Worm (Caenorhabditis elegans) whole organism, L2 larva: ENCODE measurements around the gene gsp-2.

ENCODE experiments used
- C34F6.9 ChIP-seq: fragments of 150-350 bp; optimal IDR thresholded peaks from 2 replicates; lab custom pipeline; 2014; ENCODE audit warnings: missing biosample characterization, missing genetic modification characterization
- R02D3.7 ChIP-seq: fragments of 150-350 bp; optimal IDR thresholded peaks from 2 replicates; lab custom pipeline; 2014; ENCODE audit warnings: missing biosample characterization, missing genetic modification characterization
- ZK546.5 ChIP-seq: sonication (generic microtip); optimal IDR thresholded peaks from 2 replicates; lab custom pipeline; 2017; ENCODE audit warnings: missing biosample characterization, missing genetic modification characterization
- ama-1 ChIP-seq: fragments of 150-350 bp; optimal IDR thresholded peaks from 2 replicates; lab custom pipeline; 2018; ENCODE audit warnings: inconsistent platforms
- blmp-1 ChIP-seq: sonication (generic microtip); optimal IDR thresholded peaks from 2 replicates; lab custom pipeline; 2017; ENCODE audit warnings: missing genetic modification characterization, mild to moderate bottlenecking, missing compliant biosample characterization, antibody characterized with exemption, moderate library complexity; ENCODE audit not compliant: insufficient read depth
- ceh-82 ChIP-seq: fragments of 150-350 bp; optimal IDR thresholded peaks from 2 replicates; lab custom pipeline; 2014; ENCODE audit warnings: missing biosample characterization, missing genetic modification characterization
- crh-2 ChIP-seq: sonication (generic microtip); optimal IDR thresholded peaks from 2 replicates; lab custom pipeline; 2017; ENCODE audit warnings: missing biosample characterization, missing genetic modification characterization
- egl-27 ChIP-seq: sonication (generic microtip); optimal IDR thresholded peaks from 3 replicates; lab custom pipeline; 2017; ENCODE audit warnings: missing biosample characterization, missing genetic modification reagents, missing genetic modification characterization
- elt-3 ChIP-seq: sonication (generic microtip); optimal IDR thresholded peaks from 2 replicates; lab custom pipeline; 2017; ENCODE audit warnings: missing biosample characterization, missing genetic modification characterization
- fos-1 ChIP-seq: fragments of 150-350 bp; optimal IDR thresholded peaks from 2 replicates; lab custom pipeline; 2014; ENCODE audit warnings: missing biosample characterization, missing genetic modification characterization
- gmeb-1 ChIP-seq: fragments of 150-350 bp; optimal IDR thresholded peaks from 2 replicates; lab custom pipeline; 2014; ENCODE audit warnings: missing biosample characterization, missing genetic modification characterization
- mab-5 ChIP-seq: fragments of 150-350 bp; optimal IDR thresholded peaks from 2 replicates; lab custom pipeline; 2014; ENCODE audit warnings: missing biosample characterization, missing genetic modification characterization
- nhr-11 ChIP-seq: fragments of 150-350 bp; optimal IDR thresholded peaks from 2 replicates; lab custom pipeline; 2014; ENCODE audit warnings: missing biosample characterization, missing genetic modification characterization
- nhr-12 ChIP-seq: fragments of 150-350 bp; optimal IDR thresholded peaks from 2 replicates; lab custom pipeline; 2014; ENCODE audit warnings: missing biosample characterization, missing genetic modification characterization
- nhr-237 ChIP-seq: fragments of 150-350 bp; optimal IDR thresholded peaks from 2 replicates; lab custom pipeline; 2014; ENCODE audit warnings: missing biosample characterization, missing genetic modification characterization
- nhr-25 ChIP-seq: fragments of 150-350 bp; sonication (generic microtip); optimal IDR thresholded peaks from 3 replicates; lab custom pipeline; 2014; ENCODE audit warnings: missing biosample characterization, missing genetic modification characterization
- peb-1 ChIP-seq: fragments of 150-350 bp; optimal IDR thresholded peaks from 2 replicates; lab custom pipeline; 2014; ENCODE audit warnings: missing biosample characterization, missing genetic modification characterization
- skn-1 ChIP-seq: sonication (generic microtip); optimal IDR thresholded peaks from 2 replicates; lab custom pipeline; 2017; ENCODE audit warnings: missing biosample characterization, missing genetic modification characterization
- sma-9 ChIP-seq, 2 experiments: fragments of 150-350 bp in 1 of 2; sonication (generic microtip) in 1 of 2; optimal IDR thresholded peaks; 2 replicates each; lab custom pipeline; 2014 to 2016; ENCODE audit warnings: missing genetic modification characterization in 2 of 2, mild to moderate bottlenecking in 1 of 2, missing biosample characterization in 1 of 2, missing compliant biosample characterization in 1 of 2, missing genetic modification reagents in 1 of 2, moderate library complexity in 1 of 2
- zag-1 ChIP-seq: fragments of 150-350 bp; optimal IDR thresholded peaks from 2 replicates; lab custom pipeline; 2014; ENCODE audit warnings: missing biosample characterization, missing genetic modification characterization

The gsp-2 gene

ce11 chrIII:7387359-7387758 lies 51.0 kb downstream of the gsp-2 start (continued):
- TF ChIP-seq nhr-11 (tag; lab: Kevin White, UChicago): no peak
- no peak for TF ChIP-seq mab-5 (tag; lab: Kevin White, UChicago)
- TF ChIP-seq egl-27 (tag; lab: Kevin White, UChicago): no peak
- no peak for TF ChIP-seq nhr-237 (tag; lab: Kevin White, UChicago)
- TF ChIP-seq C34F6.9 (tag; lab: Kevin White, UChicago): peak; percentile 55
- TF ChIP-seq elt-3 (tag; lab: Kevin White, UChicago): no peak
- no peak for TF ChIP-seq ama-1
- TF ChIP-seq sma-9 (GFP tag; optimal IDR thresholded peaks at IDR 0.05; lab: Kevin White, UChicago): peak; percentile 57
- no peak for TF ChIP-seq sma-9 (tag; optimal IDR thresholded peaks at IDR 0.05; lab: Kevin White, UChicago)
- no peak for TF ChIP-seq blmp-1 (tag; lab: Kevin White, UChicago)
- no peak for TF ChIP-seq nhr-25 (tag; lab: Kevin White, UChicago)
- TF ChIP-seq zag-1 (tag; lab: Kevin White, UChicago): peak; percentile 44
- peak; percentile 56 for TF ChIP-seq gmeb-1 (tag; lab: Kevin White, UChicago)
- no peak for TF ChIP-seq ZK546.5 (tag; lab: Kevin White, UChicago)
- no peak for TF ChIP-seq R02D3.7 (tag; lab: Kevin White, UChicago)
- TF ChIP-seq skn-1: no peak
- peak; percentile 62 for TF ChIP-seq crh-2 (tag; lab: Kevin White, UChicago)
- TF ChIP-seq nhr-12 (tag; lab: Kevin White, UChicago): no peak
- peak; percentile 33 for TF ChIP-seq fos-1 (tag; lab: Kevin White, UChicago)
- TF ChIP-seq peb-1 (tag; lab: Kevin White, UChicago): no peak
- TF ChIP-seq ceh-82 (tag; lab: Kevin White, UChicago): no peak
- TF ChIP-seq, all 48 proteins: peak for 16
